Worm (Caenorhabditis elegans): ENCODE data around the gene col-157.

Gene col-157

ce11 chrV:11529541-11529940, 45.7 kb downstream of the col-157 start:
- no peak for TF ChIP-seq ceh-31 (tag; optimal IDR thresholded peaks at IDR 0.05)
- no peak for TF ChIP-seq dve-1 (tag; optimal IDR thresholded peaks at IDR 0.05)
- peak; percentile 6 for TF ChIP-seq ceh-18 (tag; optimal IDR thresholded peaks at IDR 0.05)
- no peak for TF ChIP-seq odd-2 (tag; optimal IDR thresholded peaks at IDR 0.05)

- TF ChIP-seq dmd-4 (tag; optimal IDR thresholded peaks at IDR 0.05; ENCODE audit: borderline replicate concordance) (no peak), che-1 (tag; optimal IDR thresholded peaks at IDR 0.05) (no peak), ceh-34 (tag; optimal IDR thresholded peaks at IDR 0.05) (no peak), hlh-13 (GFP tag; optimal IDR thresholded peaks at IDR 0.05) (no peak), pag-3 (tag; optimal IDR thresholded peaks at IDR 0.05; ENCODE audit: borderline replicate concordance) (no peak), C08G9.2 (tag; optimal IDR thresholded peaks at IDR 0.05) (no peak), hlh-30 (tag; optimal IDR thresholded peaks at IDR 0.05; ENCODE audit: insufficient read depth) (no peak), fax-1 (tag; optimal IDR thresholded peaks at IDR 0.05) (no peak)
These were observed 47.3 kb downstream of the col-157 start for ce11 chrV:11531100-11531499.

ce11 chrV:11531831-11532534, 48.1 kb downstream of the col-157 start:
- TF ChIP-seq eyg-1 (tag; optimal IDR thresholded peaks at IDR 0.05) (no peak), C08G9.2 (tag; optimal IDR thresholded peaks at IDR 0.05) (peak; percentile 22), hlh-15 (tag; optimal IDR thresholded peaks at IDR 0.05) (no peak), fkh-6 (tag; optimal IDR thresholded peaks at IDR 0.05) (no peak), pag-3 (tag; optimal IDR thresholded peaks at IDR 0.05; ENCODE audit: borderline replicate concordance) (no peak), rnt-1 (tag; optimal IDR thresholded peaks at IDR 0.05) (peak; percentile 55), tbx-2 (tag; optimal IDR thresholded peaks at IDR 0.05) (peak; percentile 55), ceh-22 (tag; optimal IDR thresholded peaks at IDR 0.05) (no peak), unc-55 (GFP tag; optimal IDR thresholded peaks at IDR 0.05) (peak; percentile 29), ceh-18 (tag; optimal IDR thresholded peaks at IDR 0.05) (peak; percentile 96), F13H6.1 (tag; optimal IDR thresholded peaks at IDR 0.05) (peak; percentile 6), pat-9 (tag; optimal IDR thresholded peaks at IDR 0.05) (no peak), zip-5 (tag; optimal IDR thresholded peaks at IDR 0.05) (no peak), pqm-1 (tag; optimal IDR thresholded peaks at IDR 0.05) (peak; percentile 4), dmd-4 (tag; optimal IDR thresholded peaks at IDR 0.05; ENCODE audit: borderline replicate concordance) (no peak), pha-2 (tag; optimal IDR thresholded peaks at IDR 0.05) (no peak), ets-4 (tag; optimal IDR thresholded peaks at IDR 0.05) (peak; percentile 33), pha-4 (tag; optimal IDR thresholded peaks at IDR 0.05) (no peak), hlh-30 (tag; optimal IDR thresholded peaks at IDR 0.05; ENCODE audit: insufficient read depth) (peak; percentile 32), ceh-45 (GFP tag; IDR thresholded peaks at IDR 0.05) (no peak), sdc-2 (tag; optimal IDR thresholded peaks at IDR 0.05) (peak; percentile 30), unc-42 (tag; optimal IDR thresholded peaks at IDR 0.05) (no peak), gmeb-2 (tag; optimal IDR thresholded peaks at IDR 0.05) (no peak), hlh-8 (tag; optimal IDR thresholded peaks at IDR 0.05) (peak; percentile 92), npax-4 (tag; optimal IDR thresholded peaks at IDR 0.05) (no peak), ceh-31 (tag; optimal IDR thresholded peaks at IDR 0.05) (peak; percentile 44), ceh-30 (tag; optimal IDR thresholded peaks at IDR 0.05) (no peak), hlh-13 (GFP tag; optimal IDR thresholded peaks at IDR 0.05) (no peak), T23F11.4 (GFP tag; optimal IDR thresholded peaks at IDR 0.05) (peak; percentile 18), ztf-16 (tag; optimal IDR thresholded peaks at IDR 0.05) (peak; percentile 30), dve-1 (tag; optimal IDR thresholded peaks at IDR 0.05) (no peak), ceh-6 (GFP tag; optimal IDR thresholded peaks at IDR 0.05) (no peak), ahr-1 (tag; optimal IDR thresholded peaks at IDR 0.05) (no peak), fkh-10 (GFP tag; optimal IDR thresholded peaks at IDR 0.05) (no peak), ceh-34 (tag; optimal IDR thresholded peaks at IDR 0.05) (no peak), tbx-7 (tag; optimal IDR thresholded peaks at IDR 0.05) (no peak)
